Fruit fly (Drosophila melanogaster) whole organism, embryonic: ENCODE data around the gene Rab26.

Experiments
- Asciz ChIP-seq: fragments of 200-800 bp; sonication (Bioruptor generic); optimal IDR thresholded peaks from 2 replicates; lab custom pipeline; 2017; ENCODE audit warnings: missing biosample characterization, mild to moderate bottlenecking, missing genetic modification characterization, missing genetic modification reagents
- CG10321 ChIP-seq: fragments of 200-800 bp; sonication (Bioruptor generic); IDR thresholded peaks from 2 replicates; pipeline ENCODE4 v1.3.6; 2022; ENCODE audit warnings: missing biosample characterization, missing genetic modification characterization
- CG10462 ChIP-seq: fragments of 200-800 bp; sonication (Bioruptor generic); optimal IDR thresholded peaks from 2 replicates; lab custom pipeline; 2016; ENCODE audit warnings: missing biosample characterization, missing genetic modification characterization
- CG11504 ChIP-seq: fragments of 200-800 bp; sonication (Bioruptor generic); optimal IDR thresholded peaks from 3 replicates; lab custom pipeline; 2019; ENCODE audit warnings: missing biosample characterization, mild to moderate bottlenecking, missing genetic modification characterization, moderate library complexity
- CG11560 ChIP-seq: fragments of 200-800 bp; sonication (Bioruptor generic); IDR thresholded peaks from 3 replicates; pipeline ENCODE4 v1.3.6; 2022; ENCODE audit warnings: missing biosample characterization, missing genetic modification characterization
- CG12219 ChIP-seq: fragments of 200-800 bp; sonication (Bioruptor generic); optimal IDR thresholded peaks from 3 replicates; lab custom pipeline; 2018; ENCODE audit warnings: missing biosample characterization, mild to moderate bottlenecking, missing genetic modification characterization
- CG12942 ChIP-seq: fragments of 200-800 bp; sonication (Bioruptor generic); optimal IDR thresholded peaks from 3 replicates; lab custom pipeline; 2016; ENCODE audit warnings: missing biosample characterization, missing genetic modification characterization
- CG13624 ChIP-seq: fragments of 200-800 bp; sonication (Bioruptor generic); optimal IDR thresholded peaks from 2 replicates; lab custom pipeline; 2016; ENCODE audit warnings: missing biosample characterization, missing genetic modification characterization
- CG1603 ChIP-seq: fragments of 200-800 bp; sonication (Bioruptor generic); optimal IDR thresholded peaks from 2 replicates; lab custom pipeline; 2019; ENCODE audit warnings: missing biosample characterization, mild to moderate bottlenecking, missing genetic modification characterization, moderate library complexity
- CG17186 ChIP-seq: fragments of 200-800 bp; sonication (Bioruptor generic); optimal IDR thresholded peaks from 3 replicates; lab custom pipeline; 2017; ENCODE audit warnings: missing biosample characterization, missing genetic modification reagents, missing genetic modification characterization
- CG2199 ChIP-seq: fragments of 200-800 bp; sonication (Bioruptor generic); IDR thresholded peaks from 3 replicates; pipeline ENCODE4 v1.3.6; 2022; ENCODE audit warnings: missing biosample characterization, missing genetic modification characterization
- CG4328 ChIP-seq: fragments of 200-800 bp; sonication (Bioruptor generic); optimal IDR thresholded peaks from 3 replicates; lab custom pipeline; 2017; ENCODE audit warnings: missing biosample characterization, missing genetic modification reagents, missing genetic modification characterization
- Dek ChIP-seq: fragments of 200-800 bp; sonication (Bioruptor generic); optimal IDR thresholded peaks from 3 replicates; lab custom pipeline; 2019; ENCODE audit warnings: missing biosample characterization, mild to moderate bottlenecking, missing genetic modification characterization, moderate library complexity
- Drgx ChIP-seq: fragments of 200-800 bp; sonication (Bioruptor generic); IDR thresholded peaks from 2 replicates; pipeline ENCODE4 v1.3.6; 2022; ENCODE audit warnings: missing biosample characterization, missing genetic modification characterization
- Eip74EF ChIP-seq, 2 experiments: fragments of 200-800 bp in 1 of 2; fragments of >200 bp in 1 of 2; sonication (Bioruptor generic) in 1 of 2; optimal IDR thresholded peaks; 2 replicates each; lab custom pipeline; 2017 to 2019; ENCODE audit warnings: missing biosample characterization in 2 of 2, missing genetic modification characterization in 2 of 2, mild to moderate bottlenecking in 1 of 2, moderate library complexity in 1 of 2
- Gug ChIP-seq: fragments of 200-800 bp; sonication (Bioruptor generic); IDR thresholded peaks from 4 replicates; pipeline ENCODE4 v1.3.6; 2022; ENCODE audit warnings: missing biosample characterization, missing genetic modification characterization
- Hr3 ChIP-seq: fragments of 200-800 bp; sonication (Bioruptor generic); optimal IDR thresholded peaks from 3 replicates; lab custom pipeline; 2016; ENCODE audit warnings: missing biosample characterization, missing genetic modification characterization
- Hr39 ChIP-seq: fragments of >200 bp; optimal IDR thresholded peaks from 2 replicates; lab custom pipeline; 2017
- Lpt ChIP-seq: fragments of >200 bp; optimal IDR thresholded peaks from 2 replicates; lab custom pipeline; 2018; ENCODE audit warnings: missing biosample characterization, missing genetic modification characterization
- Max ChIP-seq: fragments of 200-800 bp; sonication (Bioruptor generic); optimal IDR thresholded peaks from 2 replicates; lab custom pipeline; 2016; ENCODE audit warnings: missing biosample characterization, mild to moderate bottlenecking, missing genetic modification characterization
- Mes4 ChIP-seq: fragments of 200-800 bp; sonication (Bioruptor generic); optimal IDR thresholded peaks from 2 replicates; lab custom pipeline; 2016; ENCODE audit warnings: missing biosample characterization, missing genetic modification characterization
- NC2α ChIP-seq: fragments of 200-800 bp; sonication (Bioruptor generic); optimal IDR thresholded peaks from 2 replicates; lab custom pipeline; 2016; ENCODE audit warnings: missing biosample characterization, missing genetic modification characterization
- Nf-YA ChIP-seq: fragments of 200-800 bp; sonication (Bioruptor generic); IDR thresholded peaks from 2 replicates; pipeline ENCODE4 v1.3.6; 2022; ENCODE audit warnings: missing biosample characterization, missing genetic modification characterization
- Oli ChIP-seq: fragments of 200-800 bp; sonication (Bioruptor generic); optimal IDR thresholded peaks from 2 replicates; lab custom pipeline; 2018; ENCODE audit warnings: missing biosample characterization, mild to moderate bottlenecking, missing genetic modification characterization, moderate library complexity
- Optix ChIP-seq: fragments of 200-800 bp; sonication (Bioruptor generic); IDR thresholded peaks from 3 replicates; pipeline ENCODE4 v1.3.6; 2022; ENCODE audit warnings: missing biosample characterization, missing genetic modification characterization
- Rx ChIP-seq: fragments of 200-800 bp; sonication (Bioruptor generic); IDR thresholded peaks from 2 replicates; pipeline ENCODE4 v1.3.6; 2022; ENCODE audit warnings: missing biosample characterization, missing genetic modification characterization
- az2 ChIP-seq: fragments of 200-800 bp; sonication (Bioruptor generic); optimal IDR thresholded peaks from 3 replicates; lab custom pipeline; 2016; ENCODE audit warnings: missing biosample characterization, missing genetic modification characterization
- bcd ChIP-seq: fragments of 200-800 bp; sonication (Bioruptor generic); optimal IDR thresholded peaks from 2 replicates; lab custom pipeline; 2017; ENCODE audit warnings: missing biosample characterization, mild to moderate bottlenecking, missing genetic modification characterization
- bigmax ChIP-seq: fragments of 200-800 bp; sonication (Bioruptor generic); optimal IDR thresholded peaks from 2 replicates; lab custom pipeline; 2018; ENCODE audit warnings: missing biosample characterization, mild to moderate bottlenecking, missing genetic modification characterization
- chinmo ChIP-seq: fragments of 200-800 bp; sonication (Bioruptor generic); IDR thresholded peaks from 4 replicates; pipeline ENCODE4 v1.3.6; 2022; ENCODE audit warnings: missing biosample characterization, missing genetic modification characterization; ENCODE audit not compliant: partially characterized antibody
- chm ChIP-seq: fragments of 200-800 bp; sonication (Bioruptor generic); IDR thresholded peaks from 2 replicates; pipeline ENCODE4 v1.3.6; 2022; ENCODE audit warnings: missing biosample characterization, missing genetic modification characterization
- ewg ChIP-seq: fragments of 200-800 bp; sonication (Bioruptor generic); optimal IDR thresholded peaks from 3 replicates; lab custom pipeline; 2017; ENCODE audit warnings: mild to moderate bottlenecking, missing biosample characterization, missing genetic modification reagents, missing genetic modification characterization
- ftz-f1 ChIP-seq: fragments of 200-800 bp; sonication (Bioruptor generic); optimal IDR thresholded peaks from 2 replicates; lab custom pipeline; 2016; ENCODE audit warnings: missing biosample characterization, missing genetic modification characterization
- gem ChIP-seq: fragments of 200-800 bp; sonication (Bioruptor generic); optimal IDR thresholded peaks from 2 replicates; lab custom pipeline; 2019; ENCODE audit warnings: missing biosample characterization, mild to moderate bottlenecking, missing genetic modification characterization, moderate library complexity
- gfzf ChIP-seq: fragments of 200-800 bp; sonication (Bioruptor generic); optimal IDR thresholded peaks from 2 replicates; lab custom pipeline; 2016; ENCODE audit warnings: missing biosample characterization, mild to moderate bottlenecking, missing genetic modification characterization, moderate library complexity
- hbn ChIP-seq: fragments of 200-800 bp; sonication (Bioruptor generic); IDR thresholded peaks from 2 replicates; pipeline ENCODE4 v1.3.6; 2022; ENCODE audit warnings: missing biosample characterization, missing genetic modification characterization; ENCODE audit not compliant: partially characterized antibody
- kah ChIP-seq: fragments of 200-800 bp; sonication (Bioruptor generic); optimal IDR thresholded peaks from 2 replicates; lab custom pipeline; 2018; ENCODE audit warnings: missing biosample characterization, mild to moderate bottlenecking, missing genetic modification characterization
- lilli ChIP-seq: fragments of 200-800 bp; sonication (Bioruptor generic); optimal IDR thresholded peaks from 3 replicates; lab custom pipeline; 2016; ENCODE audit warnings: missing biosample characterization, missing genetic modification characterization
- maf-S ChIP-seq: fragments of 200-800 bp; sonication (Bioruptor generic); optimal IDR thresholded peaks from 2 replicates; lab custom pipeline; 2016; ENCODE audit warnings: missing biosample characterization, missing genetic modification characterization
- nom ChIP-seq: fragments of 200-800 bp; sonication (Bioruptor generic); optimal IDR thresholded peaks from 2 replicates; lab custom pipeline; 2017; ENCODE audit warnings: missing biosample characterization, missing genetic modification characterization, mild to moderate bottlenecking, moderate library complexity, missing genetic modification reagents
- p53 ChIP-seq: fragments of 200-800 bp; sonication (Bioruptor generic); optimal IDR thresholded peaks from 2 replicates; lab custom pipeline; 2016; ENCODE audit warnings: missing biosample characterization, missing genetic modification characterization
- scrt ChIP-seq: fragments of 200-800 bp; sonication (Bioruptor generic); optimal IDR thresholded peaks from 2 replicates; lab custom pipeline; 2018; ENCODE audit warnings: missing biosample characterization, mild to moderate bottlenecking, missing genetic modification characterization, moderate library complexity
- sens ChIP-seq: fragments of 200-800 bp; sonication (Bioruptor generic); peaks from one replicate; lab custom pipeline; 2016; ENCODE audit warnings: missing biosample characterization, missing genetic modification characterization
- sima ChIP-seq: fragments of 200-800 bp; sonication (Bioruptor generic); optimal IDR thresholded peaks from 2 replicates; lab custom pipeline; 2016; ENCODE audit warnings: missing biosample characterization, missing genetic modification characterization
- sisA ChIP-seq: fragments of 200-800 bp; sonication (Bioruptor generic); IDR thresholded peaks from 2 replicates; pipeline ENCODE4 v1.3.6; 2022; ENCODE audit warnings: missing biosample characterization, missing genetic modification characterization
- so ChIP-seq: fragments of 200-800 bp; sonication (Bioruptor generic); IDR thresholded peaks from 3 replicates; pipeline ENCODE4 v1.3.6; 2022; ENCODE audit warnings: missing biosample characterization, missing genetic modification characterization
- sob ChIP-seq: fragments of 200-800 bp; sonication (Bioruptor generic); IDR thresholded peaks from 2 replicates; pipeline ENCODE4 v1.3.6; 2022; ENCODE audit warnings: missing biosample characterization, missing genetic modification characterization
- tap ChIP-seq: fragments of 200-800 bp; optimal IDR thresholded peaks from 3 replicates; lab custom pipeline; 2019; ENCODE audit warnings: missing biosample characterization, mild to moderate bottlenecking, missing genetic modification characterization, moderate library complexity
- tin ChIP-seq: fragments of 200-800 bp; sonication (Bioruptor generic); optimal IDR thresholded peaks from 3 replicates; lab custom pipeline; 2016; ENCODE audit warnings: missing biosample characterization, missing genetic modification characterization
- tx ChIP-seq: fragments of 200-800 bp; sonication (Bioruptor generic); optimal IDR thresholded peaks from 2 replicates; lab custom pipeline; 2016; ENCODE audit warnings: missing biosample characterization, missing genetic modification characterization
- z ChIP-seq: fragments of 200-800 bp; sonication (Bioruptor generic); IDR thresholded peaks from 3 replicates; pipeline ENCODE4 v1.3.6; 2022; ENCODE audit warnings: missing biosample characterization, missing genetic modification characterization

The Rab26 gene

DNA sequence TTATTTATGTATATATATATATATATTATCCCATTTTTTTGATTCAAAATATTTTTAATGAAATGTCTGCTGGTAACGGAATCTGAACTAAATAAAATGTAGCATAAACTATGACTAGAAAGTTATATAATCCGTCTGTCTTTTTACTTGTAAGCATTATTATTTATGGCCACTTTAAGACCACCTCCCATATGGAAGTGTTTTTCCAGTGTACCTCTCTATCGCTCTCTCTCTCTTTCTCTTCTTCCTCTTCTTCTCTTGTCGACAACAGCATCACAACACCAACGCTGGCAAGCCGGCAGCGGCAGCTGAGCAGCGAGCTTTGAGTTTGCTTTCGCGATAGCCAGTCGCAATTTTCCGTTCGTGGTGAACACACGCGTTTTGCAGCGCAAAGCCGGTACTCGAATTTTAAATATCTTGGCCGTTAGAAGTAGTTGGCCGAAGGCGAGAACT lies 63.6 kb downstream of the Rab26 start, which contains the start of gene rgn (continued):
- TF ChIP-seq maf-S: peak; percentile 36
- peak; percentile 63 for TF ChIP-seq lilli (GFP tag; lab: Kevin White, UChicago)
- peak; percentile 90 for TF ChIP-seq gem
- TF ChIP-seq Dek (tag; lab: Kevin White, UChicago): peak; percentile 74
- peak; percentile 55 for TF ChIP-seq sens (GFP tag; lab: Kevin White, UChicago)
- peak; percentile 65 for TF ChIP-seq CG12942 (GFP tag; lab: Kevin White, UChicago)
- peak; percentile 77 for TF ChIP-seq Oli
- TF ChIP-seq Rx: peak; percentile 68
- TF ChIP-seq scrt: peak; percentile 78
- TF ChIP-seq CG12219 (GFP tag; lab: Kevin White, UChicago): peak; percentile 37
- no peak for TF ChIP-seq sima (GFP tag; lab: Kevin White, UChicago)
- TF ChIP-seq ewg (GFP tag; lab: Kevin White, UChicago): peak; percentile 42
- peak; percentile 52 for TF ChIP-seq Asciz (GFP tag; lab: Kevin White, UChicago)
- TF ChIP-seq CG10462 (GFP tag; lab: Kevin White, UChicago): peak; percentile 41
- no peak for TF ChIP-seq NC2α (GFP tag; lab: Kevin White, UChicago)
- TF ChIP-seq gfzf (GFP tag; lab: Kevin White, UChicago): no peak
- TF ChIP-seq Optix (GFP tag; lab: Robert Waterston, UW): peak; percentile 41; the same call in 1 of the 3 replicates
- peak in 1 of 2 experiments; percentile 36 for TF ChIP-seq Eip74EF (GFP tag; optimal IDR thresholded peaks at IDR 0.05; lab: Kevin White, UChicago)
- TF ChIP-seq CG1603 (tag; lab: Kevin White, UChicago): peak; percentile 52
- peak; percentile 72; the same call in 2 of the 3 replicates for TF ChIP-seq so (GFP tag; lab: Robert Waterston, UW)
- TF ChIP-seq CG13624 (GFP tag; lab: Kevin White, UChicago): peak; percentile 75
- TF ChIP-seq bigmax: no peak
- TF ChIP-seq Hr3 (GFP tag; lab: Kevin White, UChicago): peak; percentile 74
- TF ChIP-seq nom: peak; percentile 51
- TF ChIP-seq tx (GFP tag; lab: Kevin White, UChicago): peak; percentile 10
- peak; percentile 38 for TF ChIP-seq kah (GFP tag; lab: Kevin White, UChicago)
- peak; percentile 82 for TF ChIP-seq CG11504 (tag; lab: Kevin White, UChicago)
- TF ChIP-seq z (GFP tag; lab: Robert Waterston, UW): no peak
- peak; percentile 59 for TF ChIP-seq az2 (GFP tag; lab: Kevin White, UChicago)
- no peak for TF ChIP-seq Hr39 (lab: Kevin White, UChicago)
- peak; percentile 86 for TF ChIP-seq Drgx (GFP tag; lab: Robert Waterston, UW)
- TF ChIP-seq CG17186: no peak
- TF ChIP-seq tin (GFP tag; lab: Kevin White, UChicago): peak; percentile 65
- peak; percentile 29; the same call in 1 of the 2 replicates for TF ChIP-seq sisA (GFP tag; lab: Robert Waterston, UW)
- TF ChIP-seq chinmo: peak; percentile 87
- TF ChIP-seq Gug (GFP tag; lab: Robert Waterston, UW): peak; percentile 63; the same call in 1 of the 4 replicates
- TF ChIP-seq chm: 0 out of 2 replicates have a peak, but pooled peaks have one; percentile 19
- peak; percentile 7 for TF ChIP-seq ftz-f1 (GFP tag; lab: Kevin White, UChicago)
- no peak for TF ChIP-seq p53 (GFP tag; lab: Kevin White, UChicago)
- TF ChIP-seq hbn (GFP tag; lab: Robert Waterston, UW): no peak
- peak; percentile 80 for TF ChIP-seq bcd (GFP tag; lab: Kevin White, UChicago)
- TF ChIP-seq Mes4 (GFP tag; lab: Kevin White, UChicago): no peak
- TF ChIP-seq Max (GFP tag; lab: Kevin White, UChicago): peak; percentile 22
- TF ChIP-seq sob (GFP tag; lab: Robert Waterston, UW): peak; percentile 80
- TF ChIP-seq Lpt (GFP tag; lab: Kevin White, UChicago): no peak
- TF ChIP-seq Nf-YA (GFP tag; lab: Robert Waterston, UW): 0 out of 2 replicates have a peak, but pooled peaks have one; percentile 25
- TF ChIP-seq CG4328 (GFP tag; lab: Kevin White, UChicago): peak; percentile 14
- TF ChIP-seq CG2199 (GFP tag; lab: Robert Waterston, UW): peak; percentile 46; the same call in 1 of the 3 replicates
- TF ChIP-seq CG11560: no peak
- no peak for TF ChIP-seq CG10321 (GFP tag; lab: Robert Waterston, UW)
- peak; percentile 56 for TF ChIP-seq tap (tag; lab: Kevin White, UChicago)
